Fruit fly (Drosophila melanogaster) whole organism, embryonic: ENCODE results near the gene Acn.

ENCODE experiments used
- Atf3 ChIP-seq: fragments of 200-800 bp; sonication (Bioruptor generic); optimal IDR thresholded peaks from 3 replicates; lab custom pipeline; 2016; ENCODE audit warnings: missing biosample characterization, missing genetic modification characterization
- Blimp-1 ChIP-seq: fragments of 200-800 bp; sonication (Bioruptor generic); optimal IDR thresholded peaks from 3 replicates; lab custom pipeline; 2018; ENCODE audit warnings: missing biosample characterization, missing genetic modification characterization, mild to moderate bottlenecking, moderate library complexity, missing genetic modification reagents
- CG10431 ChIP-seq: fragments of 200-800 bp; sonication (Bioruptor generic); optimal IDR thresholded peaks from 3 replicates; lab custom pipeline; 2018; ENCODE audit warnings: missing biosample characterization, mild to moderate bottlenecking, missing genetic modification characterization
- CG12769 ChIP-seq: fragments of 200-800 bp; sonication (Bioruptor generic); optimal IDR thresholded peaks from 2 replicates; lab custom pipeline; 2019; ENCODE audit warnings: missing biosample characterization, mild to moderate bottlenecking, missing genetic modification characterization, moderate library complexity
- CG16779 ChIP-seq: fragments of 200-800 bp; sonication (Bioruptor generic); IDR thresholded peaks from 2 replicates; pipeline ENCODE4 v1.3.6; 2022; ENCODE audit warnings: missing biosample characterization, missing genetic modification characterization
- CG17328 ChIP-seq: fragments of 200-800 bp; sonication (Bioruptor generic); IDR thresholded peaks from 2 replicates; pipeline ENCODE4 v1.3.6; 2022; ENCODE audit warnings: missing biosample characterization, missing genetic modification characterization
- CG18619 ChIP-seq: fragments of 200-800 bp; sonication (Bioruptor generic); optimal IDR thresholded peaks from 3 replicates; lab custom pipeline; 2017; ENCODE audit warnings: missing biosample characterization, mild to moderate bottlenecking, missing genetic modification characterization
- CG33557 ChIP-seq: fragments of 200-800 bp; sonication (Bioruptor generic); optimal IDR thresholded peaks from 2 replicates; lab custom pipeline; 2019; ENCODE audit warnings: missing biosample characterization, mild to moderate bottlenecking, missing genetic modification characterization, moderate library complexity
- CG3407 ChIP-seq: fragments of 200-800 bp; sonication (Bioruptor generic); optimal IDR thresholded peaks from 2 replicates; lab custom pipeline; 2018; ENCODE audit warnings: missing biosample characterization, mild to moderate bottlenecking, missing genetic modification characterization
- CG4328 ChIP-seq: fragments of 200-800 bp; sonication (Bioruptor generic); optimal IDR thresholded peaks from 3 replicates; lab custom pipeline; 2017; ENCODE audit warnings: missing biosample characterization, missing genetic modification reagents, missing genetic modification characterization
- CG43689 ChIP-seq: fragments of 200-800 bp; sonication (Bioruptor generic); IDR thresholded peaks from 2 replicates; pipeline ENCODE4 v1.3.6; 2022; ENCODE audit warnings: missing biosample characterization, missing genetic modification characterization
- CG7556 ChIP-seq: fragments of 200-800 bp; sonication (Bioruptor generic); optimal IDR thresholded peaks from 2 replicates; lab custom pipeline; 2017; ENCODE audit warnings: missing biosample characterization, mild to moderate bottlenecking, missing genetic modification characterization
- CG8089 ChIP-seq: fragments of 200-800 bp; sonication (Bioruptor generic); optimal IDR thresholded peaks from 3 replicates; lab custom pipeline; 2016; ENCODE audit warnings: missing biosample characterization, missing genetic modification characterization
- CG8944 ChIP-seq: fragments of 200-800 bp; sonication (Bioruptor generic); optimal IDR thresholded peaks from 3 replicates; lab custom pipeline; 2016; ENCODE audit warnings: missing biosample characterization, missing genetic modification characterization
- CG9609 ChIP-seq: fragments of 200-800 bp; sonication (Bioruptor generic); optimal IDR thresholded peaks from 3 replicates; lab custom pipeline; 2016; ENCODE audit warnings: missing biosample characterization, missing genetic modification characterization
- CG9932 ChIP-seq: fragments of 200-800 bp; sonication (Bioruptor generic); IDR thresholded peaks from 2 replicates; pipeline ENCODE4 v1.3.6; 2022; ENCODE audit warnings: missing biosample characterization, missing genetic modification characterization
- Camta ChIP-seq: fragments of 200-800 bp; sonication (Bioruptor generic); optimal IDR thresholded peaks from 2 replicates; lab custom pipeline; 2016; ENCODE audit warnings: missing biosample characterization, missing genetic modification characterization
- CkIIα-i1 ChIP-seq: fragments of 200-800 bp; sonication (Bioruptor generic); IDR thresholded peaks from 2 replicates; pipeline ENCODE4 v1.3.6; 2022; ENCODE audit warnings: missing biosample characterization, missing genetic modification characterization
- CoRest ChIP-seq: fragments of 200-800 bp; sonication (Bioruptor generic); optimal IDR thresholded peaks from 3 replicates; lab custom pipeline; 2018; ENCODE audit warnings: missing biosample characterization, mild to moderate bottlenecking, missing genetic modification characterization, moderate library complexity
- D19A ChIP-seq: fragments of 200-800 bp; optimal IDR thresholded peaks from 3 replicates; lab custom pipeline; 2019; ENCODE audit warnings: missing biosample characterization, mild to moderate bottlenecking, missing genetic modification characterization, moderate library complexity
- Dip3 ChIP-seq: fragments of 200-800 bp; sonication (Bioruptor generic); optimal IDR thresholded peaks from 3 replicates; lab custom pipeline; 2016; ENCODE audit warnings: missing biosample characterization, missing genetic modification characterization
- Doc2 ChIP-seq: fragments of 200-800 bp; sonication (Bioruptor generic); IDR thresholded peaks from 2 replicates; pipeline ENCODE4 v1.3.6; 2022; ENCODE audit warnings: missing biosample characterization, missing genetic modification characterization
- E2f1 ChIP-seq: fragments of 200-800 bp; sonication (Bioruptor generic); IDR thresholded peaks from 2 replicates; pipeline ENCODE4 v1.3.6; 2022; ENCODE audit warnings: missing biosample characterization, missing genetic modification characterization
- E2f2 ChIP-seq: fragments of 200-800 bp; sonication (Bioruptor generic); IDR thresholded peaks from 2 replicates; pipeline ENCODE4 v1.3.6; 2022; ENCODE audit warnings: missing biosample characterization, missing genetic modification characterization
- Hr3 ChIP-seq: fragments of 200-800 bp; sonication (Bioruptor generic); optimal IDR thresholded peaks from 3 replicates; lab custom pipeline; 2016; ENCODE audit warnings: missing biosample characterization, missing genetic modification characterization
- Nf-YA ChIP-seq: fragments of 200-800 bp; sonication (Bioruptor generic); IDR thresholded peaks from 2 replicates; pipeline ENCODE4 v1.3.6; 2022; ENCODE audit warnings: missing biosample characterization, missing genetic modification characterization
- Trl ChIP-seq, 3 experiments: fragments of >200 bp in 2 of 3; fragments of 200-800 bp in 1 of 3; sonication (Bioruptor generic) in 1 of 3; optimal IDR thresholded peaks; 2 replicates in 1 of 3; 3 replicates in 2 of 3; lab custom pipeline; 2016 to 2017; ENCODE audit warnings: missing biosample characterization in 1 of 3, missing genetic modification characterization in 1 of 3
- Vsx1 ChIP-seq: fragments of 200-800 bp; sonication (Bioruptor generic); optimal IDR thresholded peaks from 2 replicates; lab custom pipeline; 2017; ENCODE audit warnings: missing biosample characterization, mild to moderate bottlenecking, missing genetic modification characterization, missing genetic modification reagents
- YL-1 ChIP-seq: fragments of 200-800 bp; sonication (Bioruptor generic); optimal IDR thresholded peaks from 3 replicates; lab custom pipeline; 2017; ENCODE audit warnings: missing biosample characterization, mild to moderate bottlenecking, missing genetic modification characterization
- bbx ChIP-seq: fragments of 200-800 bp; sonication (Bioruptor generic); IDR thresholded peaks from 2 replicates; pipeline ENCODE4 v1.3.6; 2022; ENCODE audit warnings: missing biosample characterization, missing genetic modification characterization; ENCODE audit not compliant: partially characterized antibody
- bcd ChIP-seq: fragments of 200-800 bp; sonication (Bioruptor generic); optimal IDR thresholded peaks from 2 replicates; lab custom pipeline; 2017; ENCODE audit warnings: missing biosample characterization, mild to moderate bottlenecking, missing genetic modification characterization
- bsh ChIP-seq, 2 experiments: fragments of 200-800 bp; sonication (Bioruptor generic); optimal IDR thresholded peaks; 2 replicates each; lab custom pipeline; 2017 to 2018; ENCODE audit warnings: mild to moderate bottlenecking in 2 of 2, missing biosample characterization in 2 of 2, missing genetic modification characterization in 2 of 2, moderate library complexity in 1 of 2
- cad ChIP-seq: fragments of >200 bp; optimal IDR thresholded peaks from 2 replicates; lab custom pipeline; 2017; ENCODE audit warnings: missing biosample characterization, missing genetic modification characterization
- croc ChIP-seq: fragments of 200-800 bp; sonication (Bioruptor generic); conservative IDR thresholded peaks from 3 replicates; pipeline ENCODE4 v1.3.6; 2022; ENCODE audit warnings: missing biosample characterization, missing genetic modification characterization
- crol ChIP-seq: fragments of 200-800 bp; sonication (Bioruptor generic); IDR thresholded peaks from 2 replicates; pipeline ENCODE4 v1.3.6; 2022; ENCODE audit warnings: missing biosample characterization, missing genetic modification characterization
- dysf ChIP-seq: fragments of 200-800 bp; sonication (Bioruptor generic); IDR thresholded peaks from 3 replicates; pipeline ENCODE4 v1.3.6; 2022; ENCODE audit warnings: missing biosample characterization, missing genetic modification characterization
- emc ChIP-seq: fragments of 200-800 bp; sonication (Bioruptor generic); optimal IDR thresholded peaks from 2 replicates; lab custom pipeline; 2016; ENCODE audit warnings: missing biosample characterization, missing genetic modification characterization
- esg ChIP-seq: fragments of 200-800 bp; sonication (Bioruptor generic); conservative IDR thresholded peaks from 2 replicates; pipeline ENCODE4 v1.3.6; 2022; ENCODE audit warnings: missing biosample characterization, missing genetic modification characterization
- gem ChIP-seq: fragments of 200-800 bp; sonication (Bioruptor generic); optimal IDR thresholded peaks from 2 replicates; lab custom pipeline; 2019; ENCODE audit warnings: missing biosample characterization, mild to moderate bottlenecking, missing genetic modification characterization, moderate library complexity
- gro ChIP-seq: fragments of 200-800 bp; sonication (Bioruptor generic); optimal IDR thresholded peaks from 2 replicates; lab custom pipeline; 2016; ENCODE audit warnings: missing biosample characterization, missing genetic modification characterization
- ham ChIP-seq: fragments of 200-800 bp; sonication (Bioruptor generic); IDR thresholded peaks from 2 replicates; pipeline ENCODE4 v1.3.6; 2022; ENCODE audit warnings: missing biosample characterization, missing genetic modification characterization
- kay ChIP-seq: fragments of 200-800 bp; sonication (Bioruptor generic); optimal IDR thresholded peaks from 2 replicates; lab custom pipeline; 2016; ENCODE audit warnings: missing biosample characterization, missing genetic modification characterization
- nmo ChIP-seq: fragments of 200-800 bp; sonication (Bioruptor generic); optimal IDR thresholded peaks from 2 replicates; lab custom pipeline; 2018; ENCODE audit warnings: missing biosample characterization, mild to moderate bottlenecking, missing genetic modification characterization, moderate library complexity
- oc ChIP-seq: fragments of 200-800 bp; sonication (Bioruptor generic); optimal IDR thresholded peaks from 2 replicates; lab custom pipeline; 2018; ENCODE audit warnings: missing biosample characterization, mild to moderate bottlenecking, missing genetic modification characterization, moderate library complexity
- slou ChIP-seq: fragments of 200-800 bp; sonication (Bioruptor generic); optimal IDR thresholded peaks from 3 replicates; lab custom pipeline; 2016; ENCODE audit warnings: missing biosample characterization, missing genetic modification characterization
- stc ChIP-seq: fragments of 200-800 bp; sonication (Bioruptor generic); IDR thresholded peaks from 2 replicates; pipeline ENCODE4 v1.3.6; 2022; ENCODE audit warnings: missing biosample characterization, missing genetic modification characterization
- tna ChIP-seq: fragments of 200-800 bp; sonication (Bioruptor generic); IDR thresholded peaks from 2 replicates; pipeline ENCODE4 v1.3.6; 2022; ENCODE audit warnings: missing biosample characterization, missing genetic modification characterization; ENCODE audit not compliant: partially characterized antibody
- z ChIP-seq: fragments of 200-800 bp; sonication (Bioruptor generic); IDR thresholded peaks from 3 replicates; pipeline ENCODE4 v1.3.6; 2022; ENCODE audit warnings: missing biosample characterization, missing genetic modification characterization
- zen ChIP-seq: fragments of 200-800 bp; sonication (Bioruptor generic); optimal IDR thresholded peaks from 3 replicates; lab custom pipeline; 2018; ENCODE audit warnings: missing biosample characterization, mild to moderate bottlenecking, missing genetic modification characterization, moderate library complexity
- zf30C ChIP-seq: fragments of 200-800 bp; sonication (Bioruptor generic); optimal IDR thresholded peaks from 3 replicates; lab custom pipeline; 2018; ENCODE audit warnings: missing biosample characterization, mild to moderate bottlenecking, missing genetic modification characterization

The Acn gene

DNA sequence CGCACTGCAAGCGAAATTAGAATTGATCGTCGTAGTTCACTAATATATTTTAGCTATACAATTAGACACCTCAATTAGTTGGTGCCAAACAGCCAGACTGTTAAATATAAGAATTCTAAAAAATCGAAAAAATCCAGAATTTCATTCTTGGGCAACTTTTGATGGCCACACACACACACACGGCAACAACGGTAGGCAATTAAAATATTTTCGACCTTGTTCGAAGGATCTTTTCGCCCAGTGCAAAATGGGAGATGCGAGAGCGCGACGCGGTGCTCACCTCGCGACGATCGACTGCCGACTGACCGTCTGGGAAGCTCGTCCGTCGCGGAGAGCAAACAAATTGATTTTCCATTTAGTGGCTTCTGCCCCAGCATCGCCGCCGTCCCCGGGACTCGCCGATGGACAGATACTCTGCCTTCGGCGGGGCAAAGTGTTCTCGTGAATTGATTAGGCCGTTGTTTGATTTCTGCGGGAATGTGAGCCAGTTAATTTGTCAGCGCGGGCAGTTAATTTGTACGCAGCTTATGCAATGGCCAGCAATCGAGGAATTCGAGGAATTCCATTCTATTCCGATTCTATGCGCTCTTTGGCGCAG is 24.5 kb downstream of the Acn start, which contains the start of gene CG10702 (continued):
- TF ChIP-seq CG33557 (GFP tag; lab: Kevin White, UChicago) (no peak), CoRest (tag; lab: Kevin White, UChicago) (no peak), nmo (GFP tag; lab: Kevin White, UChicago) (no peak), Dip3 (GFP tag; lab: Kevin White, UChicago) (no peak), Blimp-1 (GFP tag; lab: Kevin White, UChicago) (no peak), bsh (GFP tag; optimal IDR thresholded peaks at IDR 0.05; lab: Kevin White, UChicago) (no peak), CG9609 (GFP tag; lab: Kevin White, UChicago) (no peak), CG16779 (no peak), E2f2 (no peak), zf30C (GFP tag; lab: Kevin White, UChicago) (no peak), CG8944 (GFP tag; lab: Kevin White, UChicago) (no peak), CG43689 (no peak), Nf-YA (GFP tag; lab: Robert Waterston, UW) (no peak), croc (GFP tag; lab: Robert Waterston, UW) (no peak), z (GFP tag; lab: Robert Waterston, UW) (no peak), CG10431 (GFP tag; lab: Kevin White, UChicago) (no peak), Doc2 (GFP tag; lab: Robert Waterston, UW) (no peak), cad (GFP tag; lab: Kevin White, UChicago) (no peak), Camta (no peak), CG9932 (0 out of 2 replicates have a peak, but pooled peaks have one; percentile 13), Hr3 (GFP tag; lab: Kevin White, UChicago) (no peak), CG4328 (no peak), ham (no peak), dysf (GFP tag; lab: Robert Waterston, UW) (peak; percentile 18; the same call in 1 of the 3 replicates), CG3407 (no peak), oc (no peak), D19A (tag; lab: Kevin White, UChicago) (peak; percentile 80), Vsx1 (no peak), CG7556 (GFP tag; lab: Kevin White, UChicago) (no peak), gem (tag; lab: Kevin White, UChicago) (no peak), slou (GFP tag; lab: Kevin White, UChicago) (no peak), Trl (optimal IDR thresholded peaks at IDR 0.05; lab: Kevin White, UChicago) (no peak), Trl (GFP tag; optimal IDR thresholded peaks at IDR 0.05; lab: Kevin White, UChicago) (no peak), bcd (peak; percentile 20), YL-1 (GFP tag; lab: Kevin White, UChicago) (no peak), E2f1 (GFP tag; lab: Robert Waterston, UW) (no peak), crol (GFP tag; lab: Robert Waterston, UW) (no peak), emc (GFP tag; lab: Kevin White, UChicago) (no peak), Atf3 (no peak), CG18619 (GFP tag; lab: Kevin White, UChicago) (no peak), gro (no peak), kay (GFP tag; lab: Kevin White, UChicago) (no peak), CkIIα-i1 (GFP tag; lab: Robert Waterston, UW) (no peak), CG8089 (GFP tag; lab: Kevin White, UChicago) (no peak), stc (no peak; the same call in 1 of the 2 replicates), esg (no peak), CG17328 (GFP tag; lab: Robert Waterston, UW) (0 out of 2 replicates have a peak, but pooled peaks have one; percentile 20), bbx (no peak), CG12769 (no peak), zen (tag; lab: Kevin White, UChicago) (no peak), tna (GFP tag; lab: Robert Waterston, UW) (no peak)
